Worm (Caenorhabditis elegans): ENCODE measurements around the gene srt-18.

- TF ChIP-seq hlh-17 (GFP tag; optimal IDR thresholded peaks at IDR 0.05; ENCODE audit: borderline replicate concordance) (no peak), fos-1 (tag; optimal IDR thresholded peaks at IDR 0.05) (no peak), Y116A8C.19 (tag; optimal IDR thresholded peaks at IDR 0.05; ENCODE audit: borderline replicate concordance) (no peak), sox-4 (tag; optimal IDR thresholded peaks at IDR 0.05) (no peak), unc-130 (tag; optimal IDR thresholded peaks at IDR 0.05) (no peak)
Observed at ce11 chrV:9054771-9055170, 39.3 kb upstream of the srt-18 start, which contains the start of gene swm-1.
